Fruit fly (Drosophila melanogaster): Measurements from ENCODE around the gene CG13725.

Gene CG13725

dm6 chr3L:17325418-17325817 lies at the start of gene CG13725:
TSS of gene CG13725 (minus strand) at chr3L:17325518.
- TF ChIP-seq CG17801 (GFP tag; optimal IDR thresholded peaks at IDR 0.05; ENCODE audit: partially characterized antibody) = no peak

- TF ChIP-seq CG17801 (GFP tag; optimal IDR thresholded peaks at IDR 0.05; ENCODE audit: partially characterized antibody) = no peak
Measured at dm6 chr3L:17366936-17367335, 41.6 kb upstream of the CG13725 start.

dm6 chr3L:17364023-17364422 lies 38.7 kb upstream of the CG13725 start:
- no peak for TF ChIP-seq CG17801 (GFP tag; optimal IDR thresholded peaks at IDR 0.05; ENCODE audit: partially characterized antibody)

DNA sequence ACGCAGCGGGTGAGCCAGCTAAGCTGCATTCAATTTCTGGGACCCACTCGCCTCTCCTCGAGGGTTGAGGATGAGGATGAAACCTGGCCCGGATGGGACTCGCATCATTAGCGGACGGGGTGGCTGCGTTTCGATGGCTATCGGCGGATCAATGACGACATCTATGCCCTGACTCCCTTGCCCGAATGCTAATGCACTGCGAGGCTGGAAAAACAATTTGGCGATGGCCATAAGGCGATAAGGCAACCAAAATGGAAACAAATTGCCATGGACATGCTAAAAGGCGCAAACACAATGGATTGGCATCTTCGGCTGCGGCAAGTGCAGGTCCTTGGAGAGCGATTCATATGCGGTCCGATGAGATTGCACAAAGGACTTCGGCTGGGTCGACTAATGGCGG lies 37.6 kb upstream of the CG13725 start:
- TF ChIP-seq CG17801 (GFP tag; optimal IDR thresholded peaks at IDR 0.05; ENCODE audit: partially characterized antibody) = no peak

- TF ChIP-seq CG17801 (GFP tag; optimal IDR thresholded peaks at IDR 0.05; ENCODE audit: partially characterized antibody) = no peak
Measured at dm6 chr3L:17361925-17362324, 36.6 kb upstream of the CG13725 start.

DNA sequence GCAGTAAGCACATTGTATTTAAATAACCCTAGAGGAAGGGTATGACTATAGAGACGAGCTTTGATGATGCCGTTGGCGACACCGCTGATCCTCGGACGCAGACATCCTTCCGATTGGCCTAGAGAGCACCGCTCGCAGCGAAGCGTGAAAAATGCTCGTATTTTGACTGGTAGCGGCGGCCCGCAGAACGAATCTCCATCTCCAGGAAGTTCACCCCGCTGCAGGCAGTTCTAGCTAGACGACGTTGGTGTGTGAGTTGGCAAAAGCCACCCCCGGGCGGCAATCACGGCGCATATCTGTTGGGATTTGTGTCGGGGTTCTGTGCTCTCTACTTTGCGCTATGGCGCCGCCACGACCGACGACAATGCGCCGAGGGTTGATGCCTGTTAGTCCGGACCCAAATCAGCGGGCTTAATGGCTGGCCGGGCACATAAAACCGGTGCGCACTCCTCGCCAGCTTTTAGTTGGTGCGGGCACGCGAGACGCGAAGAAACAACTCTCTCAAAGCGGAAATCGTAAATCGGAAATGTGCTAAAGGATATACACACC lies 34.0 kb upstream of the CG13725 start, which contains the start of gene tap:
Gene tap (plus strand): TSS at position 458 of the 549 bp plus-strand sequence.
- TF ChIP-seq CG17801 (GFP tag; optimal IDR thresholded peaks at IDR 0.05; ENCODE audit: partially characterized antibody) = no peak

DNA sequence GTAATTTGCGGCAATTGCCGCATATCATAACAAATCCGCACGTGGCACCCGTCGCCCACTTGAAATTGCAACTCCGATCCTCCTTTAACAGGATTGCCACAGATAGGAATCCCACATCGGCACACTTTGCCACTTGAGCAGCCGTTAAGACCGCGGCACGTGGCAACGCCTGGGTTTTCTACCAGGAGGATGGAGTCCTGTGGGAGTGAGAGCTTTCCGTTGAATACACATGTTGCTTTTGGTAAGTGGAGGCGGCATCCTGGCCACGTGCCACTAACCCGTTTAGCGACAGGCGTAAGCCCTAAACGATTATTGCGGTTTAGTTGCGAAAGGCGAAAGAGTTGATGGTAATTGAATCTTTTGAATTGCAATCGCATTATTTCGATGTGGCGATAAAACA lies 33.2 kb upstream of the CG13725 start:
- TF ChIP-seq CG17801 (GFP tag; optimal IDR thresholded peaks at IDR 0.05; ENCODE audit: partially characterized antibody) = no peak

DNA sequence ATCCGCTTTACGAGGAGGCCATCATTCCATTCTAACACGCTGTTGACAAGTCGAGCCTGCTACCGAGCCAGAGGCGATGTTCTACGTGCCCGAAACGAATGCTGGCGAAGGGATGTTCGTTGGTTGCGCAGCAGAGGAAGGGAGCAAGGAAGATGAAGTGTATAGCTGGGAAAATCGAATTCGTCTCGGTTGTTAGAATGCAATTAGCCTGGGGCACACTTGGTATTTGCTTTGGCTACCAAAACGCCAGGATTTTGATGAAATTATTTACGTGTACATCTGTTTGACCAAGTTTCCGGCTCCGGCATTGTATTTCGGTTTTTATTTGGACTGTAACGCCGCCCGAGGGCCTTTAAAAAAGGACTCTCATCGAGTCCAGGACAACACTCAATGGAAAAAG lies 32.1 kb upstream of the CG13725 start:
- no peak for TF ChIP-seq CG17801 (GFP tag; optimal IDR thresholded peaks at IDR 0.05; ENCODE audit: partially characterized antibody)

dm6 chr3L:17352812-17353211 lies 27.5 kb upstream of the CG13725 start:
- TF ChIP-seq CG17801 (GFP tag; optimal IDR thresholded peaks at IDR 0.05; ENCODE audit: partially characterized antibody) = no peak

DNA sequence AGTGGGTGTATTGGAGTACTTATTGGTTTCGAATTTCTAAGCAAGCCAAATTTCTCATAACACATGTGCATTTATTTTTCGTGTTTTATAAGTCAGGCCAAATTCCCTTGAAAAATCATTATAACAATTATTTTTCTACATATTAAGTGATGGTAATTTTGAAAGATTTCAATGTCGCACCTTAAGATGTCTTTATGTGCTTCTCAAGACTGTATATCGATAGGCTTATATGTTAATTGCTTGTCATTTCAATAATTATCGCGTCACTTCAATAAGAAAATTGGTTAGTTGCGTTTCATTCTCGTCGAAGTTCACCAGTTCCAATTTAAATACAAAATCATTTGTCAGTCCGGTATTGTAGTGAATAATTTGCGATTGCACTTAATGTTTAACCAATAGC lies 26.2 kb upstream of the CG13725 start, which contains the start of gene CG7692:
Gene CG7692 (plus strand): TSS at position 301 of the 400 bp plus-strand sequence.
- TF ChIP-seq CG17801 (GFP tag; optimal IDR thresholded peaks at IDR 0.05; ENCODE audit: partially characterized antibody) = no peak

DNA sequence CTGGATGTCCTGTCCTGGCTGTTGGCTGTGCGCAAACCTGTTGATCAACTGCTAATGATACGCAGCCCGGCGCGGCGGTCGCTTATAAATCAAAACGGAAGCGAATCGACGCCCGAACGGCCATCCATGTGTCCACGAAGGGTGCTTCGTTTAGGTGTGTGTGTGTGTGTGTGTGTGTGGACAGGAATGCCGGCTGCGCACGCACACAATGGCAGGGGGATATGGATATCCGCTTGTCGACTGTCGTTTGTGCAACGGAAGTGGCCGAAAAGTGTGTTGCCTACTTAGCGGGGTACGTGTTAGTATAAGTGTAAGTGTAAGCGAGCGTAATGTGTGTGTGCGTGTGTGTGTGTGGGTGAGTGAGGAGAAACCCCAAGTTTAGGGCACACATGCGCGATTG lies 24.3 kb upstream of the CG13725 start, which contains the start of gene Mip:
Gene Mip (minus strand): TSS at position 63 of the 400 bp plus-strand sequence.
- TF ChIP-seq CG17801 (GFP tag; optimal IDR thresholded peaks at IDR 0.05; ENCODE audit: partially characterized antibody) = no peak

DNA sequence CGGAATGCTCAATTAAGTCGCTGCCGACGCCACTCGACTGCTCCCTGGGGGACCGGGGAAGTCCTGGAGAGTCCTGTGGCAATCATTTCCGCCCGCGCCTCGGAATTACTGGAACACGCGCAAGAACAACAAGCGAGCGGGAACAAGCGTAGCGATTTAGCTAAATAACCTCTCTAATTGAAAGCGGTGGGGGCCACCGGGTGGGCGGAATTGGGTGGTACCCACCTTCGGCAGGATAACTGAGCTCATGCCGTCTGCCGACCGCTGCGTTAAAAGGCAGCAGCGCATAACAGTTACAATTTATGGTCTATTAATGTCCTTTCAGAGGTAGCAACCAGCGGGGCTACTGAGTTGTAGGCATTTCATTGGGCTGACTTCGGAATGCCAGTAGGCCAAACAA lies 21.1 kb upstream of the CG13725 start:
- no peak for TF ChIP-seq CG17801 (GFP tag; optimal IDR thresholded peaks at IDR 0.05; ENCODE audit: partially characterized antibody)

- no peak for TF ChIP-seq CG17801 (GFP tag; optimal IDR thresholded peaks at IDR 0.05; ENCODE audit: partially characterized antibody)
Measured at dm6 chr3L:17344596-17344995, 19.3 kb upstream of the CG13725 start, which contains the start of gene brv2. TSS of gene brv2 (minus strand) at chr3L:17344696.

DNA sequence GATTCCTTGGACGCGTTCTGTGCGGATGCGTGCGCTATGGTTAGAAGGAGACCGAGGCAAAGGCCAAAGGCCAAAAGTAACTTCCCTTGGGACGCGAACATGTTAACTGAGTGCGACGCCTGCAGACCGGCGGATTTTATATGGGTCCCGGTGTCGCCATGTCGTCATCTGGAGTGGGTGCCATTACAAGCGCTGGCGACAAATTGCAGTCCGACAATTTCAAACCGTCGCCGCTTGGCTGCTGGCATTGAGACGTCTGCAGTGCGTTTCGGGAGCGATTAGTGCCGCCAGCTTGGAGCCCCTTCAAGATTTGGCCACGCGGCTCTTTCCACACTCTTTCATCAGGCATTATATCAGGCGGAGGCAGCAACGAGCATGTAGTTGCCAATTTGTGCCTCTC lies 15.9 kb upstream of the CG13725 start, which contains the start of gene CG13727:
Gene CG13727 (minus strand): TSS at position 101 of the 400 bp plus-strand sequence.
- no peak for TF ChIP-seq CG17801 (GFP tag; optimal IDR thresholded peaks at IDR 0.05; ENCODE audit: partially characterized antibody)

DNA sequence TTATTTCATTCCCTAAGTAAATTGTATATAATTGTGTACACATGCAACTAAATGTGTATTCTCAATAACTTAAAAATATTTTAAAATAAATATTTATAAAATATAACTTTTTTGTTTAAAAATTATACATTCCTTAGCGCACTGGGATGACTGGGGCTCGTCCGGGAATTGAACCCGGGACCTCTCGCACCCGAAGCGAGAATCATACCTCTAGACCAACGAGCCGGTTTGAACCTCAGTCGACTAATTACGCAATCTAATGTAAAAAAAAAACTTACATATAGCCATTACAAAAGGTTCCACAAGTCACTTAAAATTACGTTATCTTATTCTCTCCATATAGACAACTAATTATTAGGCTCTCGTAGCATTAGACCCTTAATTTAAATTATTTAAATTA lies 14.4 kb upstream of the CG13725 start:
- TF ChIP-seq CG17801 (GFP tag; optimal IDR thresholded peaks at IDR 0.05; ENCODE audit: partially characterized antibody) = no peak

DNA sequence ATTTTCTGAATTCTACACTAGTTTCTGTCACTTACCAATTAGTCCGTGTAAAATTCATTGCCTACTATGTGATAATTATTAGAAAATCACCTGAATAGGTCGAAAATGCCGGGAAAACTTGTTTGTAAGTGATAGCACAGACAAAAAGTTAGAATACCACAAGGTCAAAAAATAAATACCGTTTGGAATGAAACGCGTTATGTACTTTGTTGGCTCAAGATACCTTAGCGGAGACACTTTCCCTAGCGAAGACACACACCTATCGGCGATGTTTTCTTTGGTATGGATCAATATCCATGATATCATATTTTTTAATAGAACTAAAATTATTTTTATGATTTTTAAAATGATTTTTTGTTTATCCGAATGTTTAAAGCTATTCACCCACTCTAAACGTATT lies 13.8 kb upstream of the CG13725 start, which contains the start of gene CG6479:
Gene CG6479 (minus strand): TSS at position 141 of the 400 bp plus-strand sequence.
- TF ChIP-seq CG17801 (GFP tag; optimal IDR thresholded peaks at IDR 0.05; ENCODE audit: partially characterized antibody) = no peak

DNA sequence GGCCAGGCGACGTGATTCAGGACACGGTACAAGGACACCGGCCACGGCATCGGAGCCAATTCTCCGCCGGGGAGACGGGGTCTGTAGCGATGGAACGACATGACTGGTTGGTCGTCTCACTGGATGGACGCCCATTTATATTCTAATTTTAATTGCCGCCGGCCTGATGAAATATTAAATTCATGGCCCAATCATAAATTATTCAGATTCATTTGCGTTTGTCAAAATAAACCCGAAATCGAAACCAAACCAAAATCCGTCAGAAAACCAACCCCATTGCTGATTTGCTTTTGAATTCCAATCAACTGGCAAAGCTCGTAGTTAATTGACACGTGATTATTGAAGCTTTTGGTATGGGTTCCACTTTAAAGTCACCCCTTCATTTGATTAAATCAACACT lies 3.8 kb upstream of the CG13725 start, which contains the start of gene Or74a:
Gene Or74a (minus strand): TSS at position 101 of the 400 bp plus-strand sequence.
- no peak for TF ChIP-seq CG17801 (GFP tag; optimal IDR thresholded peaks at IDR 0.05; ENCODE audit: partially characterized antibody)

Measured in ovary, adult (tissue).